Worm (Caenorhabditis elegans): ENCODE data around the gene W05H9.2.

Gene W05H9.2

ce11 chrX:6286154-6286553 lies 19.3 kb downstream of the W05H9.2 start (continued):
- TF ChIP-seq snpc-1.3 (tag; optimal IDR thresholded peaks at IDR 0.05; ENCODE audit: insufficient read depth): peak; percentile 94
- peak; percentile 79 for TF ChIP-seq nfyb-1 (GFP tag; IDR thresholded peaks at IDR 0.05)
- TF ChIP-seq tbp1 (GFP tag; optimal IDR thresholded peaks at IDR 0.05): peak; percentile 92
- peak; percentile 74 for TF ChIP-seq hrde-1 (tag; optimal IDR thresholded peaks at IDR 0.05; ENCODE audit: borderline replicate concordance)
- TF ChIP-seq pha-4 (tag; optimal IDR thresholded peaks at IDR 0.05): no peak
- no peak for TF ChIP-seq C17E4.6 (GFP tag; IDR thresholded peaks at IDR 0.05)
- TF ChIP-seq sea-2 (GFP tag; IDR thresholded peaks at IDR 0.05): peak; percentile 41; the same call in 1 of the 2 replicates
- TF ChIP-seq rec-8 (tag; optimal IDR thresholded peaks at IDR 0.05): peak; percentile 61 to 72
- TF ChIP-seq zim-3 (tag; optimal IDR thresholded peaks at IDR 0.05): peak; percentile 19
- peak; percentile 71 for TF ChIP-seq snpc-1.1 (tag; optimal IDR thresholded peaks at IDR 0.05; ENCODE audit: insufficient read depth)
- peak; percentile 48 for TF ChIP-seq ceh-100 (GFP tag; IDR thresholded peaks at IDR 0.05)
- 0 out of 2 replicates have a peak, but pooled peaks have one; percentile 22 for TF ChIP-seq let-526 (GFP tag; IDR thresholded peaks at IDR 0.05)
- TF ChIP-seq gei-17 (GFP tag; optimal IDR thresholded peaks at IDR 0.05): no peak
- TF ChIP-seq ets-4 (GFP tag; optimal IDR thresholded peaks at IDR 0.05): no peak
- 0 out of 2 replicates have a peak, but pooled peaks have one; percentile 55 for TF ChIP-seq Y79H2A.3 (GFP tag; conservative IDR thresholded peaks at IDR 0.05)
- 0 out of 2 replicates have a peak, but pooled peaks have one; percentile 24 for TF ChIP-seq aptf-3 (GFP tag; IDR thresholded peaks at IDR 0.05)
- TF ChIP-seq bed-2 (GFP tag; IDR thresholded peaks at IDR 0.05): no peak
- no peak for TF ChIP-seq dpl-1 (GFP tag; optimal IDR thresholded peaks at IDR 0.05)
- no peak for TF ChIP-seq nfya-1 (tag; optimal IDR thresholded peaks at IDR 0.05; ENCODE audit: borderline replicate concordance, insufficient read depth)
- TF ChIP-seq nhr-80 (tag; optimal IDR thresholded peaks at IDR 0.05): peak; percentile 32
- no peak for TF ChIP-seq ceh-91 (GFP tag; IDR thresholded peaks at IDR 0.05)
- no peak for TF ChIP-seq hlh-26 (GFP tag; conservative IDR thresholded peaks at IDR 0.05)
- TF ChIP-seq snpc-3.4 (tag; optimal IDR thresholded peaks at IDR 0.05): peak; percentile 82
- no peak; the same call in 1 of the 2 replicates for TF ChIP-seq mcd-1 (GFP tag; IDR thresholded peaks at IDR 0.05)
- TF ChIP-seq lin-54 (GFP tag; optimal IDR thresholded peaks at IDR 0.05): peak; percentile 42
- 0 out of 2 replicates have a peak, but pooled peaks have one; percentile 16 for TF ChIP-seq Y67H2A.10 (GFP tag; conservative IDR thresholded peaks at IDR 0.05)
- TF ChIP-seq ztf-6 (GFP tag; IDR thresholded peaks at IDR 0.05): no peak
- TF ChIP-seq B0019.2 (GFP tag; conservative IDR thresholded peaks at IDR 0.05): no peak
- TF ChIP-seq F57A8.1 (GFP tag; optimal IDR thresholded peaks at IDR 0.05): peak; percentile 71
- no peak for TF ChIP-seq ama-1 (optimal IDR thresholded peaks at IDR 0.05)
- TF ChIP-seq ama-1 (GFP tag; optimal IDR thresholded peaks at IDR 0.05): peak; percentile 67 to 84
- no peak for TF ChIP-seq egrh-3 (GFP tag; IDR thresholded peaks at IDR 0.05)
- TF ChIP-seq die-1 (tag; optimal IDR thresholded peaks at IDR 0.05): peak; percentile 90
- TF ChIP-seq mes-4 (tag; optimal IDR thresholded peaks at IDR 0.05): peak; percentile 43
- TF ChIP-seq egl-44 (GFP tag; IDR thresholded peaks at IDR 0.05): peak; percentile 86; the same call in 1 of the 2 replicates
- 0 out of 2 replicates have a peak, but pooled peaks have one; percentile 42 for TF ChIP-seq egl-18 (GFP tag; IDR thresholded peaks at IDR 0.05)
- TF ChIP-seq attf-6 (GFP tag; IDR thresholded peaks at IDR 0.05): peak; percentile 60; the same call in 1 of the 2 replicates
- peak; percentile 76 for TF ChIP-seq nhr-90 (tag; optimal IDR thresholded peaks at IDR 0.05)
- no peak for TF ChIP-seq attf-3 (GFP tag; conservative IDR thresholded peaks at IDR 0.05)
- 0 out of 2 replicates have a peak, but pooled peaks have one; percentile 63 for TF ChIP-seq ztf-28 (GFP tag; IDR thresholded peaks at IDR 0.05)
- 0 out of 2 replicates have a peak, but pooled peaks have one; percentile 49 for TF ChIP-seq madf-3 (GFP tag; IDR thresholded peaks at IDR 0.05)
- TF ChIP-seq Y95B8A.8 (GFP tag; IDR thresholded peaks at IDR 0.05): 0 out of 2 replicates have a peak, but pooled peaks have one; percentile 27
- no peak for TF ChIP-seq nfya-2 (GFP tag; IDR thresholded peaks at IDR 0.05)
- peak; percentile 82 for TF ChIP-seq B0261.1 (tag; optimal IDR thresholded peaks at IDR 0.05)
- no peak for TF ChIP-seq nhr-179 (tag; optimal IDR thresholded peaks at IDR 0.05)
- TF ChIP-seq bed-1 (GFP tag; IDR thresholded peaks at IDR 0.05): no peak
- no peak; the same call in 1 of the 2 replicates for TF ChIP-seq B0336.3 (GFP tag; IDR thresholded peaks at IDR 0.05)
- peak; percentile 59 for TF ChIP-seq atf-7 (tag; optimal IDR thresholded peaks at IDR 0.05)

All from whole organism, young adult.